Worm (Caenorhabditis elegans): ENCODE measurements around the gene srw-55.

DNA sequence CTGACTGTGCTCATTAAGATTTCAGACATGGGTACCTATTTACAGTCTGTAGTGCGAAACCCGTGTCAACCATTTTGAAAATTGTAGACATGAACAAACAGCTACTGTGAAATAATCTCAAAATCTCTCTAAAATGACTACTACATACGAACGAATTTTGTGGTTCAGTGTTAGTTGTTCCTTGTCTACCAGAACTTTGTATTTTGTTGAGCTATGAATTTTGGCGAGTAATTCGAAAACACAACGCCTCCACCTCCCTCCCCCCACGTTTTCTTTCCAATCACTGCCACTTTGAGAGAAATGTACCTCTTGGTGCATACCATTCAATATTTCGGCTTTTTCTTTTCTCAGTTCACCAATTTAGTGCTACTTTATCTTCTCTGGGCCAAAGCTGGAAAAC, 47.5 kb downstream of the srw-55 start, which contains the start of gene T06C12.11:
- TF ChIP-seq ceh-24 (tag; optimal IDR thresholded peaks at IDR 0.05), result no peak
- TF ChIP-seq unc-86 (tag; optimal IDR thresholded peaks at IDR 0.05), result no peak
- no peak for TF ChIP-seq tbx-2 (tag; optimal IDR thresholded peaks at IDR 0.05)
- no peak for TF ChIP-seq fkh-10 (GFP tag; optimal IDR thresholded peaks at IDR 0.05)
- no peak for TF ChIP-seq hlh-6 (tag; optimal IDR thresholded peaks at IDR 0.05)
- TF ChIP-seq unc-3 (GFP tag; conservative IDR thresholded peaks at IDR 0.05), result no peak
- no peak for TF ChIP-seq unc-3 (tag; optimal IDR thresholded peaks at IDR 0.05)
- no peak for TF ChIP-seq elt-4 (tag; optimal IDR thresholded peaks at IDR 0.05)
- TF ChIP-seq odd-2 (tag; optimal IDR thresholded peaks at IDR 0.05), result no peak
